Fruit fly (Drosophila melanogaster) whole organism, embryonic: Measurements from ENCODE around the gene CG13837.

Source experiments
- CG1832 ChIP-seq: fragments of 200-800 bp; sonication (Bioruptor generic); optimal IDR thresholded peaks from 2 replicates; lab custom pipeline; 2017; ENCODE audit warnings: missing biosample characterization, mild to moderate bottlenecking, missing genetic modification characterization, inconsistent platforms
- CG6272 ChIP-seq: fragments of 200-800 bp; sonication (Bioruptor generic); IDR thresholded peaks from 2 replicates; pipeline ENCODE4 v1.3.6; 2022; ENCODE audit warnings: missing biosample characterization, missing genetic modification characterization
- E2f2 ChIP-seq: fragments of 200-800 bp; sonication (Bioruptor generic); IDR thresholded peaks from 2 replicates; pipeline ENCODE4 v1.3.6; 2022; ENCODE audit warnings: missing biosample characterization, missing genetic modification characterization
- NC2α ChIP-seq: fragments of 200-800 bp; sonication (Bioruptor generic); optimal IDR thresholded peaks from 2 replicates; lab custom pipeline; 2016; ENCODE audit warnings: missing biosample characterization, missing genetic modification characterization
- Sin3A ChIP-seq: fragments of >200 bp; optimal IDR thresholded peaks from 2 replicates; lab custom pipeline; 2018
- Sox102F ChIP-seq: fragments of 200-800 bp; sonication (Bioruptor generic); optimal IDR thresholded peaks from 2 replicates; lab custom pipeline; 2018; ENCODE audit warnings: missing biosample characterization, mild to moderate bottlenecking, missing genetic modification characterization, moderate library complexity
- cato ChIP-seq: fragments of 200-800 bp; sonication (Bioruptor generic); optimal IDR thresholded peaks from 2 replicates; lab custom pipeline; 2016; ENCODE audit warnings: missing biosample characterization, missing genetic modification characterization, borderline replicate concordance
- dmrt11E ChIP-seq: fragments of 200-800 bp; sonication (Bioruptor generic); optimal IDR thresholded peaks from 3 replicates; lab custom pipeline; 2018; ENCODE audit warnings: missing biosample characterization, mild to moderate bottlenecking, missing genetic modification characterization, moderate library complexity

DNA sequence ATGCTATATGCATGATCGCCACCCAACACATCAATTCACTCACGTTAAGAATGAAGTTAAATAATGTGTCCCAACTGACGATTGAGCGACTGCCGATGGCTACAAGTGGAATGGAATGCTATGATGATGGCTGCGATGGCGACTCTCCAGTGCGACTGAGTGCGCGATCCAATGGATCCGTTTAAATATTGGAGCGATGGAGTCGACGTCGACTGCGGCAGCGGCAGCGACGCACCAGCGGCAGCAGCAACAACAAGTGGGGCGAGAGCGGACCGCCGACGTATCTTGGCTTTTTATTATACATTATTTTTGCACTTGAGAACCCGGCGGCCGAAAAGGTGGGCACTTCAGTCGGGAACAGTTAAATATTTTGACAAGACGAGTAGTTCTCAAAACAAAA, 13.6 kb downstream of the CG13837 start:
- TF ChIP-seq Sox102F (GFP tag; lab: Kevin White, UChicago) = no peak
- no peak for TF ChIP-seq CG6272 (GFP tag; lab: Robert Waterston, UW)
- no peak for TF ChIP-seq CG1832 (GFP tag; lab: Kevin White, UChicago)
- no peak for TF ChIP-seq dmrt11E
- no peak for TF ChIP-seq NC2α (GFP tag; lab: Kevin White, UChicago)
- no peak for TF ChIP-seq E2f2 (GFP tag; lab: Robert Waterston, UW)
- no peak for TF ChIP-seq Sin3A
- TF ChIP-seq cato (GFP tag; lab: Kevin White, UChicago) = no peak
